Fruit fly (Drosophila melanogaster): ENCODE results near the gene barc.
A peak's percentile ranks its signal among the peaks of the same experiment; 100 is the strongest.

The barc gene

DNA sequence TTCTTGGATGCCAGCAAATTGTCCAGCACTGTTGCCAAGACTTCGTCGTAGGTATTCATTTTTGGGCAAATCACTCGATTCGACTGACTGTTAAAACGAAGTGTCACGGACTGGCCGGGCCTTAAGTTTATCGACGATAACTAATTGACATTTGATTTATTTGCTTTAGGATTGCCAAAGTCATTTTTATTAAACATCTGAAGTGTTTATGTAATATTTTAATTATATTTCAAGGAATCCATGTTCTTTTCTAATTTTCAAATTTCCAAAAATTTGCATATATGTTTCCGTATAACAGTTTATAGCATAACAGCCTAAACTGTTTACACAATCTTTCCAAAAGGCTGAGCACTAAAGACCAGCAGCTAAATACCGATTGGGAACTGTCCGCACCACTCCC is 26.3 kb downstream of the barc start, which contains the start of gene sa:
Gene sa, minus strand, starts transcription at position 101 of the 400 bp plus-strand sequence.
- TF ChIP-seq CG14711 (tag; optimal IDR thresholded peaks at IDR 0.05) (no peak), CG7101 (tag; optimal IDR thresholded peaks at IDR 0.05) (no peak), kay (GFP tag; ENCODE audit: borderline replicate concordance) (no peak), pad (GFP tag; optimal IDR thresholded peaks at IDR 0.05) (no peak), cnc (optimal IDR thresholded peaks at IDR 0.05) (no peak), bab1 (GFP tag; optimal IDR thresholded peaks at IDR 0.05) (no peak), CG5204 (GFP tag; optimal IDR thresholded peaks at IDR 0.05) (no peak), CG11617 (GFP tag; optimal IDR thresholded peaks at IDR 0.05) (no peak), Hr96 (GFP tag; optimal IDR thresholded peaks at IDR 0.05) (no peak), tj (GFP tag; optimal IDR thresholded peaks at IDR 0.05) (no peak), Crg-1 (GFP tag; optimal IDR thresholded peaks at IDR 0.05) (no peak), Clk (GFP tag; optimal IDR thresholded peaks at IDR 0.05) (no peak), CG1620 (GFP tag; optimal IDR thresholded peaks at IDR 0.05) (no peak), CG7045 (GFP tag; optimal IDR thresholded peaks at IDR 0.05) (no peak), toe (GFP tag; optimal IDR thresholded peaks at IDR 0.05) (no peak)

DNA sequence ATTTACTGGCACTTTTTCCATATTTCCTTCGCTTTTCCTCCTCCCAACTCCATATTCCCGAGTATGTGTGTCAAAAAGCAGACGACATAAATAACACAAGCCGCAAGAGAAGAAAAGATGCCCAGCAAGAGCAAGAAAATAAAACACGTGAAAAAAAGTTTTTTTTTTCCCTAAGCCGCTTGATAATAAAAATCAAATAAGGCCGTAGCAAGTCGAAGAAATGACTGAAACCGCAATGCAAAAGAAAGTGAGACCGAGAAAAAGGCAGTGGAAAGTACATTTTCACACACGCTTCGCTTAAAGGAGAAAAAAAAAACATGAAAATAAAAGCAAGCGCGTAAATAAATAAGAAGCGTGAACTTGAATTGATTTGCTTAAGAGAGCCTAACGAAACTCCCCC is 30.4 kb downstream of the barc start:
- no peak for TF ChIP-seq tj (GFP tag; optimal IDR thresholded peaks at IDR 0.05)
- no peak for TF ChIP-seq cic (GFP tag; optimal IDR thresholded peaks at IDR 0.05)
- TF ChIP-seq Crg-1 (GFP tag; optimal IDR thresholded peaks at IDR 0.05): no peak
- no peak for TF ChIP-seq Hr96 (GFP tag; optimal IDR thresholded peaks at IDR 0.05)
- no peak for TF ChIP-seq CG14711 (tag; optimal IDR thresholded peaks at IDR 0.05)
- TF ChIP-seq CG7101 (tag; optimal IDR thresholded peaks at IDR 0.05): no peak
- TF ChIP-seq Mnt (GFP tag; optimal IDR thresholded peaks at IDR 0.05): no peak
- TF ChIP-seq CG12768 (GFP tag; optimal IDR thresholded peaks at IDR 0.05): no peak
- TF ChIP-seq Clk (GFP tag; optimal IDR thresholded peaks at IDR 0.05): no peak
- TF ChIP-seq kay (GFP tag; ENCODE audit: borderline replicate concordance): no peak
- TF ChIP-seq toe (GFP tag; optimal IDR thresholded peaks at IDR 0.05): no peak
- TF ChIP-seq bab1 (GFP tag; optimal IDR thresholded peaks at IDR 0.05): no peak
- no peak for TF ChIP-seq CG1620 (GFP tag; optimal IDR thresholded peaks at IDR 0.05)
- TF ChIP-seq CG5204 (GFP tag; optimal IDR thresholded peaks at IDR 0.05): no peak
- no peak for TF ChIP-seq cnc (optimal IDR thresholded peaks at IDR 0.05)
- TF ChIP-seq CG7045 (GFP tag; optimal IDR thresholded peaks at IDR 0.05): no peak
- no peak for TF ChIP-seq CG33017 (tag; optimal IDR thresholded peaks at IDR 0.05)
- no peak for TF ChIP-seq ovo (GFP tag; optimal IDR thresholded peaks at IDR 0.05)

DNA sequence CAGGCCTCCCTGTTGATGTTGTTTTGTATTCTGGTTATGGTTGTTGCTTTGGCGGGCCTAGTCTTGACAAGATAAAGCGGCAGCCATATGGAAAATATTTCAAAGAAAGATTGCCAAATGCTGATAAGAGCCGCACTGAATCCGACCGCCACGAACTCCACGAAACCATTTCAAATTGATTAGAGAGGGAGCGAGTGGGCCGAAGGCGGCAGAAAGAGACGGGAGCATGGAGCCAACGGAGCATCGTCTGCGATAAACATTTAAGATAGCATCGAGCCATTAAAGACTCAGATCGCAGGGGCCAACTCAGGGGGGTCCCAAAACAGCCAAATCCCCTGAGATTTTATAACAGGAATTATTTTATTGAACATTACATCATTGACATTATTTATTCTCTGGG is 32.7 kb downstream of the barc start:
- peak; percentile 16 for TF ChIP-seq kay (GFP tag; ENCODE audit: borderline replicate concordance)
- no peak for TF ChIP-seq CG7045 (GFP tag; optimal IDR thresholded peaks at IDR 0.05)

DNA sequence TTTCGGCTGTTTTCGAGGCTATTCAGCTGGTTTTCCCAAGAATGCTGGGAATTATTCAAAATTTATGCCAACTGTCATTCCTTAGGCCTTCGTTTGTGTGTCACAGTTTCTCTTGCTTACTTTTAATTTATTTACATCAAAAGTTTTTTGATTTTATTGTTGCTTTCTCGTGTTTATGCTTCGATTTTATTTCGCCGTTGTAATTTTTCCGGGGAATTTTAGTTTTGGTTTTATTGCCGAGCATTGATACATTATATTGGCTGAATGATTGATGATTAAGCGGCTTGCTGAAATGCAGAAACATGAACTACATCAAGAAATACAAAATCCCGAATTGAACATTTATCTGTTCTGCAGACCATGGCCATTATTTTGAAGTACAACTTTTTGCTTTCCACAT is 34.8 kb downstream of the barc start:
- TF ChIP-seq kay (GFP tag; ENCODE audit: borderline replicate concordance) (peak; percentile 73), CG11617 (GFP tag; optimal IDR thresholded peaks at IDR 0.05) (no peak), CG1620 (GFP tag; optimal IDR thresholded peaks at IDR 0.05) (no peak), tj (GFP tag; optimal IDR thresholded peaks at IDR 0.05) (peak; percentile 73), Clk (GFP tag; optimal IDR thresholded peaks at IDR 0.05) (no peak), CG7101 (tag; optimal IDR thresholded peaks at IDR 0.05) (no peak), cnc (optimal IDR thresholded peaks at IDR 0.05) (no peak), CG12768 (GFP tag; optimal IDR thresholded peaks at IDR 0.05) (no peak), Mnt (GFP tag; optimal IDR thresholded peaks at IDR 0.05) (no peak), ovo (GFP tag; optimal IDR thresholded peaks at IDR 0.05) (no peak)

DNA sequence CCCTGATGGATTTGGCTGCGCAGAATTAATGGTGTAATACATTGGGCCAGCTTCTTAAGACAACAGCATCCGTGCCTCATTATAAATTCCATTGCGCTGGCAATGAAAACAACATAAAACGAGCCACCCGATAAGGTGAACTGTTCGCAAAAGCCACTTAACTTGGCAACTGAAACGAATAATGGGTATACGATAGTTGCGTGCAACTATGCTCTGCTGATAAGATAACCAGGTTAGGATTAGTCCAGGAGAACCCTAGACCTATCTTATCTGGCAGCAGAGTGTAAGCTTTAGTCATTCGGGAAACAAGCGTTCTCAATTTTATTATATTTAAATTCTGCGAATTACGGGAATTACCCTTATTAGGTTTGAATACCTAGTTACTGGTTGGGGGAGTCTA is 42.5 kb downstream of the barc start:
- TF ChIP-seq kay (GFP tag; ENCODE audit: borderline replicate concordance) (peak; percentile 41), CG7045 (GFP tag; optimal IDR thresholded peaks at IDR 0.05) (no peak), CG7101 (tag; optimal IDR thresholded peaks at IDR 0.05) (no peak)

DNA sequence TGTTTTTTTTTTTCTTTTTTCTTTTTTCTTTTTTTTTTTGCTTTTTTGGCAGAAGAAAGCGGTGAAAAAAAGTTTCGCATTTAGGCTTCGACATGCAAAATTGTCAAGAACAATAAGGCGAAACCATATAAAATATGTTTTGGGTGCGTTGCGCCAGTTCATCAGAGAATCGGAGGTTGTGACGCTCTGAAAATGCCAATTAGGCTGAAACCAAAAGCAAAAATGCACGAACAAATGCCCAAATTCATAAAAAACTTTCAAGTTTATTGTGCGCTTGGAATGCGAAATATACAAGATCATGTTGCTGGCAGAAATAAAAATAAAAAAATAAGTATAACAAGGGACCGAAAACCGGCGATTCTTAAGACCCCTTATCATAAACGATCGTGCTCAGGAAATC is 43.2 kb downstream of the barc start:
- TF ChIP-seq tj (GFP tag; optimal IDR thresholded peaks at IDR 0.05): peak; percentile 93
- TF ChIP-seq Mnt (GFP tag; optimal IDR thresholded peaks at IDR 0.05): no peak

DNA sequence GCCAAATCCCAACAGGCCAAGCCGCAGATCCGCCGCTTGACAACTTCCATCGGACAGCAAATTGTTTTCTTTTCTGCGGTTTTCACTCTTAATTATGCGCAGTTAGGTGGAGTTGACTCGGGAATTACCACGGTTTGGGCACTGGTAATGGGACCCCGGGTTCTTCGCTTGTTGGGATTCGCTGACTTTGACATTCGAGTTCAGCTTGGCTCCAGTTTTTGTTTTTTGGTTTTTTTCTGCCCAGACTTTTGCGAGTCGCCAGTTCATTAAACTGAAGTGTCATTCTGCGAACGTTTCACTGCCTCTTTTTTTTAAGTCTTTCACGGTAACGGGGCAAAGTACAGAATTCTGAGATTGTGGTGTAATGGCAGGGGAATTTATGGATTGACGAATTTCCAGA is 44.1 kb downstream of the barc start:
- TF ChIP-seq CG1620 (GFP tag; optimal IDR thresholded peaks at IDR 0.05) (no peak), Hr96 (GFP tag; optimal IDR thresholded peaks at IDR 0.05) (no peak), Crg-1 (GFP tag; optimal IDR thresholded peaks at IDR 0.05) (no peak), tj (GFP tag; optimal IDR thresholded peaks at IDR 0.05) (peak; percentile 97)

DNA sequence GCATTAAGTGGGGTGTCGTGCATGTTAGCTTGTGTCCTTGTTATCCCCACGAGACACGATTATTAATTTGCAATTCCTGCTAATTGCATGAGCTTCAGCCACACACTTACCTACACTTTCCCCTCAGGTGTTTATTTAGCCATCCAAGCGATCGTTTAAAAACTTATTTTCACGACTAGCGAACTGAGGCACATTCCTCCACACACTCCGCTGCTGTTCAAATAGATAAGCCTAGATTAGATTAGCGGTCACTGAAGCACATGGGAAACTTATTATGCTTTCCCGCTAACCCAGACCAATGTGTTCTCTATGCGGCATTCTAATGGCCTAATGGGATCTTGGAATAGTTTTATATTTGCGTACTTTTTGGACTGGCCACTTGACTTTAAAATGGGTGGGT is 46.0 kb downstream of the barc start:
- no peak for TF ChIP-seq Hr96 (GFP tag; optimal IDR thresholded peaks at IDR 0.05)
- no peak for TF ChIP-seq cnc (optimal IDR thresholded peaks at IDR 0.05)
- no peak for TF ChIP-seq Crg-1 (GFP tag; optimal IDR thresholded peaks at IDR 0.05)
- no peak for TF ChIP-seq kay (GFP tag; ENCODE audit: borderline replicate concordance)
- peak; percentile 25 for TF ChIP-seq Mnt (GFP tag; optimal IDR thresholded peaks at IDR 0.05)
- TF ChIP-seq CG33017 (tag; optimal IDR thresholded peaks at IDR 0.05): no peak
- TF ChIP-seq CG5204 (GFP tag; optimal IDR thresholded peaks at IDR 0.05): no peak
- TF ChIP-seq Clk (GFP tag; optimal IDR thresholded peaks at IDR 0.05): no peak
- TF ChIP-seq CG7045 (GFP tag; optimal IDR thresholded peaks at IDR 0.05): no peak
- TF ChIP-seq cic (GFP tag; optimal IDR thresholded peaks at IDR 0.05): peak; percentile 57
- TF ChIP-seq CG11617 (GFP tag; optimal IDR thresholded peaks at IDR 0.05): no peak
- no peak for TF ChIP-seq CG1620 (GFP tag; optimal IDR thresholded peaks at IDR 0.05)
- no peak for TF ChIP-seq toe (GFP tag; optimal IDR thresholded peaks at IDR 0.05)
- TF ChIP-seq ovo (GFP tag; optimal IDR thresholded peaks at IDR 0.05): peak; percentile 17
- TF ChIP-seq CG12768 (GFP tag; optimal IDR thresholded peaks at IDR 0.05): no peak
- TF ChIP-seq bab1 (GFP tag; optimal IDR thresholded peaks at IDR 0.05): no peak
- TF ChIP-seq pad (GFP tag; optimal IDR thresholded peaks at IDR 0.05): no peak
- TF ChIP-seq CG14711 (tag; optimal IDR thresholded peaks at IDR 0.05): no peak
- no peak for TF ChIP-seq tj (GFP tag; optimal IDR thresholded peaks at IDR 0.05)
- no peak for TF ChIP-seq CG7101 (tag; optimal IDR thresholded peaks at IDR 0.05)
